Worm (Caenorhabditis elegans) whole organism, mixed stage, embryonic: Measurements from ENCODE around the gene C16C4.17.
"Not testable (repeated sequence)": the region's sequence is repeated elsewhere in the genome, so short reads cannot be mapped to it uniquely, and the experiment has no call there.

Experiments
- M03D4.4 ChIP-seq: sonication (generic microtip); optimal IDR thresholded peaks from 2 replicates; lab custom pipeline; 2017; ENCODE audit warnings: mild to moderate bottlenecking, missing genetic modification characterization, missing compliant biosample characterization
- bed-3 ChIP-seq: fragments of 200-800 bp; sonication (Bioruptor generic); optimal IDR thresholded peaks from 3 replicates; lab custom pipeline; 2018; ENCODE audit warnings: mild to moderate bottlenecking, missing genetic modification characterization, moderate library complexity, missing compliant biosample characterization
- blmp-1 ChIP-seq: fragments of 150-350 bp; optimal IDR thresholded peaks from 2 replicates; lab custom pipeline; 2014; ENCODE audit warnings: missing biosample characterization, missing genetic modification characterization
- ceh-39 ChIP-seq: fragments of 150-350 bp; optimal IDR thresholded peaks from 2 replicates; lab custom pipeline; 2014; ENCODE audit warnings: missing biosample characterization, missing genetic modification characterization
- ceh-43 ChIP-seq: fragments of 200-800 bp; sonication (Bioruptor generic); optimal IDR thresholded peaks from 2 replicates; lab custom pipeline; 2018; ENCODE audit warnings: mild to moderate bottlenecking, missing genetic modification characterization, moderate library complexity, missing compliant biosample characterization
- ceh-83 ChIP-seq: fragments of 200-800 bp; sonication (Bioruptor generic); optimal IDR thresholded peaks from 2 replicates; lab custom pipeline; 2018; ENCODE audit warnings: mild to moderate bottlenecking, missing genetic modification characterization, missing compliant biosample characterization
- ces-1 ChIP-seq: fragments of 150-350 bp; optimal IDR thresholded peaks from 2 replicates; lab custom pipeline; 2014; ENCODE audit warnings: missing biosample characterization, missing genetic modification reagents, missing genetic modification characterization
- cnd-1 ChIP-seq: fragments of 200-800 bp; sonication (Bioruptor generic); optimal IDR thresholded peaks from 2 replicates; lab custom pipeline; 2018; ENCODE audit warnings: mild to moderate bottlenecking, missing genetic modification characterization, missing compliant biosample characterization
- drap-1 ChIP-seq: fragments of 200-800 bp; sonication (Bioruptor generic); optimal IDR thresholded peaks from 3 replicates; lab custom pipeline; 2018; ENCODE audit warnings: mild to moderate bottlenecking, missing genetic modification characterization, missing compliant biosample characterization
- elt-1 ChIP-seq: sonication (generic microtip); optimal IDR thresholded peaks from 2 replicates; lab custom pipeline; 2017; ENCODE audit warnings: missing genetic modification characterization, mild to moderate bottlenecking, missing compliant biosample characterization, antibody characterized with exemption, moderate library complexity, borderline replicate concordance; ENCODE audit not compliant: insufficient read depth
- elt-3 ChIP-seq: fragments of 150-350 bp; optimal IDR thresholded peaks from 2 replicates; lab custom pipeline; 2014; ENCODE audit warnings: missing biosample characterization, missing genetic modification characterization
- ham-2 ChIP-seq: fragments of 200-800 bp; sonication (Bioruptor generic); optimal IDR thresholded peaks from 2 replicates; lab custom pipeline; 2018; ENCODE audit warnings: mild to moderate bottlenecking, missing genetic modification characterization, missing compliant biosample characterization
- hlh-1 ChIP-seq: fragments of 150-350 bp; optimal IDR thresholded peaks from 2 replicates; lab custom pipeline; 2014; ENCODE audit warnings: missing biosample characterization, missing genetic modification reagents, missing genetic modification characterization
- lin-13 ChIP-seq: fragments of 150-350 bp; optimal IDR thresholded peaks from 2 replicates; lab custom pipeline; 2014; ENCODE audit warnings: missing biosample characterization, missing genetic modification characterization
- lin-32 ChIP-seq: fragments of 200-800 bp; sonication (Bioruptor generic); optimal IDR thresholded peaks from 2 replicates; lab custom pipeline; 2018; ENCODE audit warnings: mild to moderate bottlenecking, missing genetic modification characterization, missing compliant biosample characterization
- lsy-2 ChIP-seq: fragments of 150-350 bp; optimal IDR thresholded peaks from 2 replicates; lab custom pipeline; 2014; ENCODE audit warnings: missing biosample characterization, missing genetic modification characterization
- mab-5 ChIP-seq: fragments of 150-350 bp; optimal IDR thresholded peaks from 2 replicates; lab custom pipeline; 2014; ENCODE audit warnings: missing biosample characterization, missing genetic modification characterization
- mep-1 ChIP-seq: fragments of 150-350 bp; optimal IDR thresholded peaks from 2 replicates; lab custom pipeline; 2017; ENCODE audit warnings: missing biosample characterization, missing genetic modification reagents, missing genetic modification characterization, inconsistent platforms
- nhr-12 ChIP-seq: fragments of 150-350 bp; optimal IDR thresholded peaks from 2 replicates; lab custom pipeline; 2014; ENCODE audit warnings: missing biosample characterization, missing genetic modification characterization
- nhr-237 ChIP-seq: fragments of 150-350 bp; optimal IDR thresholded peaks from 2 replicates; lab custom pipeline; 2014; ENCODE audit warnings: missing biosample characterization, missing genetic modification characterization
- nhr-28 ChIP-seq: fragments of 150-350 bp; optimal IDR thresholded peaks from 2 replicates; lab custom pipeline; 2014; ENCODE audit warnings: missing biosample characterization, missing genetic modification characterization
- nhr-76 ChIP-seq: sonication (generic microtip); optimal IDR thresholded peaks from 2 replicates; lab custom pipeline; 2017; ENCODE audit warnings: missing biosample characterization, missing genetic modification characterization
- pha-4 ChIP-seq: fragments of 150-350 bp; optimal IDR thresholded peaks from 2 replicates; lab custom pipeline; 2018; ENCODE audit warnings: missing biosample characterization, missing genetic modification reagents, missing genetic modification characterization
- sem-2 ChIP-seq: fragments of 200-800 bp; sonication (Bioruptor generic); optimal IDR thresholded peaks from 2 replicates; lab custom pipeline; 2018; ENCODE audit warnings: mild to moderate bottlenecking, missing genetic modification characterization, missing compliant biosample characterization
- snpc-4 ChIP-seq: fragments of 150-350 bp; optimal IDR thresholded peaks from 2 replicates; lab custom pipeline; 2014; ENCODE audit warnings: missing biosample characterization, missing genetic modification characterization
- sptf-1 ChIP-seq: sonication (generic microtip); optimal IDR thresholded peaks from 2 replicates; lab custom pipeline; 2017; ENCODE audit warnings: mild to moderate bottlenecking, missing genetic modification characterization, moderate library complexity, missing compliant biosample characterization
- tbx-8 ChIP-seq: fragments of 200-800 bp; sonication (Bioruptor generic); optimal IDR thresholded peaks from 2 replicates; lab custom pipeline; 2018; ENCODE audit warnings: mild to moderate bottlenecking, missing genetic modification characterization, moderate library complexity, missing compliant biosample characterization
- unc-120 ChIP-seq: sonication (generic microtip); optimal IDR thresholded peaks from 2 replicates; lab custom pipeline; 2017; ENCODE audit warnings: missing genetic modification characterization, missing compliant biosample characterization; ENCODE audit not compliant: poor library complexity, severe bottlenecking
- unc-62 ChIP-seq: fragments of 150-350 bp; optimal IDR thresholded peaks from 2 replicates; lab custom pipeline; 2014; ENCODE audit warnings: missing biosample characterization, missing genetic modification reagents, missing genetic modification characterization
- zip-8 ChIP-seq: fragments of 150-350 bp; optimal IDR thresholded peaks from 2 replicates; lab custom pipeline; 2014; ENCODE audit warnings: missing biosample characterization, missing genetic modification characterization
- ztf-11 ChIP-seq: fragments of 150-350 bp; optimal IDR thresholded peaks from 2 replicates; lab custom pipeline; 2014; ENCODE audit warnings: missing biosample characterization, missing genetic modification characterization

The C16C4.17 gene

ce11 chrII:1864278-1864677 is at the start of gene C16C4.17:
C16C4.17 (plus strand) TSS chrII:1864578.
- no peak for TF ChIP-seq ces-1

- no peak for TF ChIP-seq blmp-1
- TF ChIP-seq hlh-1 (tag; lab: Kevin White, UChicago) = peak; percentile 59
Measured at ce11 chrII:1816053-1816452, 48.3 kb upstream of the C16C4.17 start.

DNA sequence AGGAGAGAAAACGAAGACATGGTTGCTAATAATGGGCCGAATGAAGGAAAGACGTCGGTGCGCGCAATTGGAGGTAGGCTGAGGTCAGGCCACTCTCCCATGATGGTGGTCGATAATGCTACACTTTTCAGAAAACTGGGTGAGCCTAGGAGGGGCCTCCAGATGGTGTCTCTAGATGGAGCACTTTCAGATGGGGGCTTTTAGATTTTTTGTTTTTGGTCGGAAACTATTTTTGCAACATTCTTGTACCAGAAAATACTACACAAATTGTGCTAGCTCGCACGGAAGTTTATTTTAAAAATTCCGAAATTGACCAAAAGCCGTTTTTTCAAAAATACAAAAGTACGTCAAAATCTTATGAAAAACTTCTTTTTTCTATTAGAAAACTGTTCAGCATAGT is 46.1 kb upstream of the C16C4.17 start, which contains the start of gene fbxb-10:
TSS of gene fbxb-10 (minus strand) at position 101 of the 400 bp plus-strand sequence.
- TF ChIP-seq zip-8 (tag; lab: Kevin White, UChicago) (no peak), pha-4 (tag; lab: Kevin White, UChicago) (no peak), snpc-4 (tag; lab: Kevin White, UChicago) (no peak), nhr-237 (tag; lab: Kevin White, UChicago) (no peak), unc-120 (no peak), bed-3 (GFP tag; lab: Kevin White, UChicago) (no peak), nhr-76 (tag; lab: Kevin White, UChicago) (no peak), ceh-43 (no peak), M03D4.4 (tag; lab: Kevin White, UChicago) (no peak), lsy-2 (tag; lab: Kevin White, UChicago) (no peak), sem-2 (GFP tag; lab: Kevin White, UChicago) (no peak), ztf-11 (tag; lab: Kevin White, UChicago) (no peak), elt-1 (no peak), sptf-1 (tag; lab: Kevin White, UChicago) (no peak)

- TF ChIP-seq lin-32 (GFP tag; lab: Kevin White, UChicago) (no peak), mep-1 (tag; lab: Kevin White, UChicago) (peak; percentile 12), elt-1 (peak; percentile 92), elt-3 (tag; lab: Kevin White, UChicago) (peak; percentile 63), ceh-43 (no peak)
Measured at ce11 chrII:1819944-1820570, 44.3 kb upstream of the C16C4.17 start, which contains the start of gene fbxc-19. fbxc-19 (plus strand) TSS chrII:1820479.

DNA sequence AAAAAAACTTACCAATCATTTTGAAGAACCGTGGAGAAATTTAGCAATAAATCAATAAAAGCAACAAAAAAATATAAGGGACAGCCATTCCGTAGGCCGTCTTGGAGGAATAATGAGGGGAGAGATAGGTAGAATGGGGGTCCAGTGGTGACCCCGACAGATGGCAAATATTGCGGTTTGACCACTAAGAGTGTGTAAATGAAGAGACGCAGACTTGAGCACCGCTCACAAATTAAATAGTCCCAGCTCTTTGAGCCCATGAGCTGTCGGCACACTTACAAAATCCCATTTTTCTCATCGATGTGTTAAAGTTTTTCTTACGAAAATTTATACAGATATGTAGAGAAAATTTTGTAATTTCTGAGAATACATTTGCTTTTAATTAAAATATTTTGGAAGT is 43.6 kb upstream of the C16C4.17 start, which contains the start of gene fbxa-3:
TSS of gene fbxa-3 (minus strand) at position 101 of the 400 bp plus-strand sequence.
- TF ChIP-seq unc-120 (no peak), nhr-237 (tag; lab: Kevin White, UChicago) (no peak), lin-13 (tag; lab: Kevin White, UChicago) (no peak), snpc-4 (tag; lab: Kevin White, UChicago) (no peak), lin-32 (GFP tag; lab: Kevin White, UChicago) (no peak), elt-1 (no peak), nhr-12 (tag; lab: Kevin White, UChicago) (no peak), ces-1 (peak; percentile 27), M03D4.4 (tag; lab: Kevin White, UChicago) (no peak), cnd-1 (peak; percentile 66)
- TF ChIP-seq, all 35 proteins: peak for 2

ce11 chrII:1824329-1824728 is 40.0 kb upstream of the C16C4.17 start, which contains the start of gene math-41:
math-41 (plus strand) TSS chrII:1824629.
- TF ChIP-seq bed-3 (GFP tag; lab: Kevin White, UChicago); ceh-43; tbx-8 (GFP tag; lab: Kevin White, UChicago): not testable (repeated sequence)
- TF ChIP-seq, all 35 proteins: peak for 0; not testable (repeated sequence) for 35

DNA sequence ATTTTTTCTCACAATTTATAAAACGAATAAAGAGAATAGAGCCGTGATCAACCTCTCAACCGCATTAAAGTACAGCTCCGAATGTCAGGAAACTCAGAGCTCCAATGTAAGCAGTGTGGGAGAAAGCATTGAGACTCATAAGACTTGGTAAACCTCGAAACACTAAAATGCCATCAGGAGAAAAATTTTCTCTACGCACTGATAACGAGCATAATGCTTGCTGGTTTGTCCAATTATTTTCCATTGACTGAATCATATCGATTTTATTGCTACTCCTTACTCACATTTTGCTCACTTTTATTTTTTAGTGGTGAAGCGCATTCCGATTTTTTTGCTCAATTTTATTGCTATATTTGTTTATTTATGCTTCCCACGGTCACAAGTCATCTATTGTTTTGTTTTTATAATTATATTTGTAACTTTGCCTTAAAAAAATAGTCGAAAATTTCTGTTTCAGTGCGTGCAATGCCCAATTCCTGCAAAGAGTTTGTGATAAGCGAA is 34.1 kb upstream of the C16C4.17 start, which contains the start of gene math-40:
TSS of gene math-40 (plus strand) at position 451 of the 501 bp plus-strand sequence.
- TF ChIP-seq zip-8 (tag; lab: Kevin White, UChicago) (no peak), lin-32 (GFP tag; lab: Kevin White, UChicago) (no peak), cnd-1 (no peak), nhr-28 (no peak), ces-1 (no peak), unc-120 (no peak), drap-1 (GFP tag; lab: Kevin White, UChicago) (no peak), ceh-43 (no peak), mab-5 (tag; lab: Kevin White, UChicago) (no peak), ceh-83 (GFP tag; lab: Kevin White, UChicago) (no peak), elt-1 (no peak), tbx-8 (GFP tag; lab: Kevin White, UChicago) (no peak), lin-13 (tag; lab: Kevin White, UChicago) (no peak), ham-2 (GFP tag; lab: Kevin White, UChicago) (no peak), snpc-4 (tag; lab: Kevin White, UChicago) (no peak), ceh-39 (no peak), M03D4.4 (tag; lab: Kevin White, UChicago) (no peak), unc-62 (GFP tag; lab: Kevin White, UChicago) (no peak), nhr-237 (tag; lab: Kevin White, UChicago) (no peak), nhr-12 (tag; lab: Kevin White, UChicago) (no peak)
